Worm (Caenorhabditis elegans): ENCODE data around the gene sru-3.

ce11 chrIV:9490320-9490719, 6.1 kb upstream of the sru-3 start, which contains the start of gene sru-6:
- TF ChIP-seq ama-1 (optimal IDR thresholded peaks at IDR 0.05) (no peak), scrt-1 (GFP tag; IDR thresholded peaks at IDR 0.05) (no peak), sea-1 (GFP tag; conservative IDR thresholded peaks at IDR 0.05) (no peak), F13C5.2 (tag; optimal IDR thresholded peaks at IDR 0.05) (no peak), ceh-36 (tag; optimal IDR thresholded peaks at IDR 0.05) (no peak), ets-7 (tag; optimal IDR thresholded peaks at IDR 0.05) (no peak), hmbx-1 (tag; optimal IDR thresholded peaks at IDR 0.05) (no peak), aly-1 (tag; optimal IDR thresholded peaks at IDR 0.05) (no peak), hmg-4 (GFP tag; optimal IDR thresholded peaks at IDR 0.05) (no peak), hnd-1 (tag; optimal IDR thresholded peaks at IDR 0.05) (no peak), ceh-13 (GFP tag; optimal IDR thresholded peaks at IDR 0.05) (no peak), flt-1 (GFP tag; IDR thresholded peaks at IDR 0.05) (no peak), tra-4 (tag; optimal IDR thresholded peaks at IDR 0.05) (no peak)
